Fruit fly (Drosophila melanogaster) whole organism, prepupa: Measurements from ENCODE around the gene Nup154.

Experiments used
- Blimp-1 ChIP-seq: fragments of 200-800 bp; sonication (Bioruptor generic); optimal IDR thresholded peaks from 3 replicates; lab custom pipeline; 2017; ENCODE audit warnings: missing biosample characterization, missing genetic modification characterization, mild to moderate bottlenecking, moderate library complexity, missing genetic modification reagents
- CG10631 ChIP-seq: fragments of 200-800 bp; sonication (Bioruptor generic); optimal IDR thresholded peaks from 2 replicates; lab custom pipeline; 2016; ENCODE audit warnings: missing biosample characterization, missing genetic modification characterization
- CG10669 ChIP-seq: fragments of 200-800 bp; sonication (Bioruptor generic); optimal IDR thresholded peaks from 3 replicates; lab custom pipeline; 2018; ENCODE audit warnings: missing biosample characterization, mild to moderate bottlenecking, missing genetic modification characterization, moderate library complexity
- CG11294 ChIP-seq: fragments of 200-800 bp; sonication (Bioruptor generic); IDR thresholded peaks from 2 replicates; pipeline ENCODE4 v1.3.6; 2022; ENCODE audit warnings: missing biosample characterization, missing genetic modification characterization
- CG15336 ChIP-seq: fragments of 200-800 bp; sonication (Bioruptor generic); IDR thresholded peaks from 2 replicates; pipeline ENCODE4 v1.3.6; 2022; ENCODE audit warnings: missing biosample characterization, missing genetic modification characterization
- CG16779 ChIP-seq: fragments of 200-800 bp; sonication (Bioruptor generic); optimal IDR thresholded peaks from 3 replicates; lab custom pipeline; 2017; ENCODE audit warnings: missing biosample characterization, mild to moderate bottlenecking, missing genetic modification characterization
- CG3032 ChIP-seq: fragments of 200-800 bp; optimal IDR thresholded peaks from 2 replicates; lab custom pipeline; 2019; ENCODE audit warnings: missing biosample characterization, mild to moderate bottlenecking, missing genetic modification characterization, moderate library complexity
- CG32006 ChIP-seq: fragments of 200-800 bp; sonication (Bioruptor generic); optimal IDR thresholded peaks from 3 replicates; lab custom pipeline; 2017; ENCODE audit warnings: missing biosample characterization, mild to moderate bottlenecking, missing genetic modification characterization
- CG3919 ChIP-seq: fragments of 200-800 bp; sonication (Bioruptor generic); optimal IDR thresholded peaks from 3 replicates; lab custom pipeline; 2016; ENCODE audit warnings: missing biosample characterization, missing genetic modification characterization
- CG6163 ChIP-seq: fragments of 200-800 bp; sonication (Bioruptor generic); IDR thresholded peaks from 3 replicates; pipeline ENCODE4 v1.3.6; 2022; ENCODE audit warnings: missing biosample characterization, missing genetic modification characterization
- CG6808 ChIP-seq: fragments of 200-800 bp; sonication (Bioruptor generic); optimal IDR thresholded peaks from 3 replicates; lab custom pipeline; 2017; ENCODE audit warnings: missing biosample characterization, missing genetic modification characterization, mild to moderate bottlenecking, moderate library complexity, missing genetic modification reagents
- CG7368 ChIP-seq: fragments of 200-800 bp; sonication (Bioruptor generic); optimal IDR thresholded peaks from 3 replicates; lab custom pipeline; 2016; ENCODE audit warnings: missing biosample characterization, missing genetic modification characterization
- CG8119 ChIP-seq: fragments of 200-800 bp; sonication (Bioruptor generic); IDR thresholded peaks from 3 replicates; pipeline ENCODE4 v1.3.6; 2022; ENCODE audit warnings: missing biosample characterization, missing genetic modification characterization
- CG8632 ChIP-seq: fragments of 200-800 bp; sonication (Bioruptor generic); optimal IDR thresholded peaks from 3 replicates; lab custom pipeline; 2016; ENCODE audit warnings: missing biosample characterization, missing genetic modification characterization
- CG9139 ChIP-seq: fragments of 200-800 bp; sonication (Bioruptor generic); optimal IDR thresholded peaks from 3 replicates; lab custom pipeline; 2017; ENCODE audit warnings: missing biosample characterization, mild to moderate bottlenecking, missing genetic modification characterization
- Eip75B ChIP-seq: fragments of 200-800 bp; sonication (Bioruptor generic); optimal IDR thresholded peaks from 3 replicates; lab custom pipeline; 2016; ENCODE audit warnings: missing biosample characterization, missing genetic modification characterization
- Eip78C ChIP-seq: fragments of 200-800 bp; sonication (Bioruptor generic); peaks from one replicate; lab custom pipeline; 2016; ENCODE audit warnings: missing biosample characterization, missing genetic modification characterization
- Ets96B ChIP-seq: fragments of 200-800 bp; optimal IDR thresholded peaks from 2 replicates; lab custom pipeline; 2019; ENCODE audit warnings: missing biosample characterization, mild to moderate bottlenecking, missing genetic modification characterization, moderate library complexity
- Gug ChIP-seq: fragments of 200-800 bp; sonication (Bioruptor generic); IDR thresholded peaks from 2 replicates; pipeline ENCODE4 v1.3.6; 2022; ENCODE audit warnings: missing biosample characterization, missing genetic modification characterization
- Hr38 ChIP-seq: sonication (Bioruptor generic); optimal IDR thresholded peaks from 2 replicates; lab custom pipeline; 2016; ENCODE audit warnings: missing biosample characterization, missing genetic modification characterization
- Hr4 ChIP-seq: fragments of 200-800 bp; sonication (Bioruptor generic); optimal IDR thresholded peaks from 3 replicates; lab custom pipeline; 2016; ENCODE audit warnings: missing biosample characterization, missing genetic modification characterization
- Lpt ChIP-seq: fragments of 200-800 bp; sonication (Bioruptor generic); optimal IDR thresholded peaks from 3 replicates; lab custom pipeline; 2016; ENCODE audit warnings: missing biosample characterization, missing genetic modification characterization
- Met ChIP-seq: fragments of 200-800 bp; sonication (Bioruptor generic); optimal IDR thresholded peaks from 3 replicates; lab custom pipeline; 2016; ENCODE audit warnings: missing biosample characterization, missing genetic modification characterization
- OdsH ChIP-seq: fragments of 200-800 bp; sonication (Bioruptor generic); optimal IDR thresholded peaks from 3 replicates; lab custom pipeline; 2016; ENCODE audit warnings: missing biosample characterization, missing genetic modification characterization
- Sox15 ChIP-seq: fragments of 200-800 bp; sonication (Bioruptor generic); optimal IDR thresholded peaks from 3 replicates; lab custom pipeline; 2016; ENCODE audit warnings: missing biosample characterization, missing genetic modification characterization
- achi ChIP-seq: fragments of 200-800 bp; sonication (Bioruptor generic); optimal IDR thresholded peaks from 3 replicates; lab custom pipeline; 2016; ENCODE audit warnings: missing biosample characterization, missing genetic modification characterization
- dsx ChIP-seq: fragments of 200-800 bp; optimal IDR thresholded peaks from 3 replicates; lab custom pipeline; 2019; ENCODE audit warnings: missing biosample characterization, mild to moderate bottlenecking, missing genetic modification characterization, moderate library complexity; ENCODE audit not compliant: poor library complexity, severe bottlenecking
- eg ChIP-seq: fragments of 200-800 bp; sonication (Bioruptor generic); IDR thresholded peaks from 3 replicates; pipeline ENCODE4 v1.3.6; 2022; ENCODE audit warnings: missing biosample characterization, missing genetic modification characterization
- esn ChIP-seq: fragments of 200-800 bp; sonication (Bioruptor generic); optimal IDR thresholded peaks from 2 replicates; lab custom pipeline; 2016; ENCODE audit warnings: missing biosample characterization, mild to moderate bottlenecking, missing genetic modification characterization, moderate library complexity
- fd59A ChIP-seq: fragments of 200-800 bp; sonication (Bioruptor generic); optimal IDR thresholded peaks from 2 replicates; lab custom pipeline; 2017; ENCODE audit warnings: missing biosample characterization, mild to moderate bottlenecking, missing genetic modification characterization, missing genetic modification reagents
- fd85E ChIP-seq: fragments of 200-800 bp; sonication (Bioruptor generic); optimal IDR thresholded peaks from 3 replicates; lab custom pipeline; 2016; ENCODE audit warnings: missing biosample characterization, missing genetic modification characterization
- fkh ChIP-seq: fragments of 200-800 bp; sonication (Bioruptor generic); optimal IDR thresholded peaks from 3 replicates; lab custom pipeline; 2017; ENCODE audit warnings: missing biosample characterization, mild to moderate bottlenecking, missing genetic modification characterization, moderate library complexity
- pdm3 ChIP-seq: fragments of 200-800 bp; sonication (Bioruptor generic); optimal IDR thresholded peaks from 3 replicates; lab custom pipeline; 2016; ENCODE audit warnings: missing biosample characterization, missing genetic modification characterization
- salr ChIP-seq, 2 experiments: fragments of 200-800 bp; sonication (Bioruptor generic); optimal IDR thresholded peaks; 3 replicates each; lab custom pipeline; 2016 to 2018; ENCODE audit warnings: missing biosample characterization in 2 of 2, missing genetic modification characterization in 2 of 2, mild to moderate bottlenecking in 1 of 2
- ss ChIP-seq, 2 experiments: fragments of 200-800 bp; sonication (Bioruptor generic); optimal IDR thresholded peaks; 2 replicates in 1 of 2; 3 replicates in 1 of 2; lab custom pipeline; 2017 to 2018; ENCODE audit warnings: mild to moderate bottlenecking in 2 of 2, missing biosample characterization in 2 of 2, missing genetic modification characterization in 2 of 2, moderate library complexity in 1 of 2
- svp ChIP-seq: fragments of 200-800 bp; sonication (Bioruptor generic); peaks from one replicate; lab custom pipeline; 2016; ENCODE audit warnings: missing biosample characterization, missing genetic modification characterization
- topi ChIP-seq: fragments of 200-800 bp; sonication (Bioruptor generic); optimal IDR thresholded peaks from 3 replicates; lab custom pipeline; 2016; ENCODE audit warnings: missing biosample characterization, missing genetic modification characterization
- vri ChIP-seq: fragments of 200-800 bp; sonication (Bioruptor generic); optimal IDR thresholded peaks from 3 replicates; lab custom pipeline; 2016; ENCODE audit warnings: missing biosample characterization, mild to moderate bottlenecking, missing genetic modification characterization

Gene Nup154

dm6 chr2L:11022804-11023203 lies 18.2 kb downstream of the Nup154 start (continued):
- TF ChIP-seq CG6808 (no peak), Eip75B (no peak), CG3032 (tag; lab: Kevin White, UChicago) (no peak), OdsH (GFP tag; lab: Kevin White, UChicago) (peak; percentile 40), CG9139 (GFP tag; lab: Kevin White, UChicago) (no peak), CG3919 (no peak), fd59A (GFP tag; lab: Kevin White, UChicago) (no peak)

dm6 chr2L:11023875-11024274 lies 19.3 kb downstream of the Nup154 start:
- no peak for TF ChIP-seq topi (GFP tag; lab: Kevin White, UChicago)
- TF ChIP-seq CG8119 (GFP tag; lab: Robert Waterston, UW): no peak
- no peak for TF ChIP-seq fkh
- TF ChIP-seq salr (GFP tag; optimal IDR thresholded peaks at IDR 0.05; lab: Kevin White, UChicago): no peak
- peak; percentile 73 for TF ChIP-seq svp
- no peak for TF ChIP-seq vri (GFP tag; lab: Kevin White, UChicago)
- TF ChIP-seq Met (GFP tag; lab: Kevin White, UChicago): no peak
- TF ChIP-seq CG9139 (GFP tag; lab: Kevin White, UChicago): no peak
- no peak for TF ChIP-seq CG11294 (GFP tag; lab: Robert Waterston, UW)
- peak; percentile 2 for TF ChIP-seq CG32006 (GFP tag; lab: Kevin White, UChicago)
- TF ChIP-seq Eip78C (GFP tag; lab: Kevin White, UChicago): peak; percentile 62
- no peak for TF ChIP-seq Sox15 (GFP tag; lab: Kevin White, UChicago)
- no peak for TF ChIP-seq Ets96B
- no peak for TF ChIP-seq fd59A (GFP tag; lab: Kevin White, UChicago)
- TF ChIP-seq CG7368 (GFP tag; lab: Kevin White, UChicago): no peak
- TF ChIP-seq Hr38: no peak
- no peak for TF ChIP-seq CG10631 (GFP tag; lab: Kevin White, UChicago)

- TF ChIP-seq Hr38: no peak
- no peak for TF ChIP-seq esn (GFP tag; lab: Kevin White, UChicago)
- TF ChIP-seq Lpt (GFP tag; lab: Kevin White, UChicago): peak; percentile 21
- TF ChIP-seq Blimp-1 (GFP tag; lab: Kevin White, UChicago): no peak
- TF ChIP-seq fd85E: no peak
- peak; percentile 92 for TF ChIP-seq dsx (GFP tag; lab: Kevin White, UChicago)
- no peak for TF ChIP-seq CG10669
- TF ChIP-seq ss (GFP tag; optimal IDR thresholded peaks at IDR 0.05; lab: Kevin White, UChicago): peak; percentile 16 to 20
- TF ChIP-seq CG6808: peak; percentile 11
- peak; percentile 5 for TF ChIP-seq CG9139 (GFP tag; lab: Kevin White, UChicago)
- TF ChIP-seq Sox15 (GFP tag; lab: Kevin White, UChicago): no peak
Measured at dm6 chr2L:11027213-11027612, 22.6 kb downstream of the Nup154 start.

dm6 chr2L:11027825-11028496 lies 23.3 kb downstream of the Nup154 start:
- no peak for TF ChIP-seq CG8119 (GFP tag; lab: Robert Waterston, UW)
- TF ChIP-seq CG16779 (tag; lab: Kevin White, UChicago): no peak
- TF ChIP-seq vri (GFP tag; lab: Kevin White, UChicago): no peak
- no peak for TF ChIP-seq CG8632 (GFP tag; lab: Kevin White, UChicago)
- TF ChIP-seq fd85E: no peak

- TF ChIP-seq achi (GFP tag; lab: Kevin White, UChicago): peak; percentile 13
- TF ChIP-seq Eip78C (GFP tag; lab: Kevin White, UChicago): peak; percentile 69
- peak; percentile 24 for TF ChIP-seq CG9139 (GFP tag; lab: Kevin White, UChicago)
- TF ChIP-seq salr (GFP tag; optimal IDR thresholded peaks at IDR 0.05; lab: Kevin White, UChicago): peak in 1 of 2 experiments; percentile 41
- no peak for TF ChIP-seq CG3032 (tag; lab: Kevin White, UChicago)
- peak; percentile 79 for TF ChIP-seq eg (GFP tag; lab: Robert Waterston, UW)
- TF ChIP-seq Hr4 (GFP tag; lab: Kevin White, UChicago): peak; percentile 7
- peak; percentile 32 to 75 for TF ChIP-seq ss (GFP tag; optimal IDR thresholded peaks at IDR 0.05; lab: Kevin White, UChicago)
- TF ChIP-seq CG6808: peak; percentile 38
- peak; percentile 35 for TF ChIP-seq CG16779 (tag; lab: Kevin White, UChicago)
- TF ChIP-seq CG6163 (GFP tag; lab: Robert Waterston, UW): no peak
- peak; percentile 51 for TF ChIP-seq dsx (GFP tag; lab: Kevin White, UChicago)
- peak; percentile 32 for TF ChIP-seq OdsH (GFP tag; lab: Kevin White, UChicago)
- TF ChIP-seq pdm3 (GFP tag; lab: Kevin White, UChicago): no peak
- TF ChIP-seq CG32006 (GFP tag; lab: Kevin White, UChicago): peak; percentile 60
- TF ChIP-seq Gug (GFP tag; lab: Robert Waterston, UW): peak; percentile 39; the same call in 1 of the 2 replicates
- TF ChIP-seq CG15336 (GFP tag; lab: Robert Waterston, UW): peak; percentile 73
- peak; percentile 43 for TF ChIP-seq CG10631 (GFP tag; lab: Kevin White, UChicago)
- TF ChIP-seq CG10669: no peak
- no peak for TF ChIP-seq Eip75B
- peak; percentile 70 for TF ChIP-seq CG8119 (GFP tag; lab: Robert Waterston, UW)
- TF ChIP-seq Lpt (GFP tag; lab: Kevin White, UChicago): peak; percentile 30
- TF ChIP-seq fd59A (GFP tag; lab: Kevin White, UChicago): no peak
Measured at dm6 chr2L:11032285-11032970, 27.8 kb downstream of the Nup154 start.
